Worm (Caenorhabditis elegans) whole organism, midembryonic: ENCODE results near the gene chca-1.

Source experiments
- flt-1 ChIP-seq: fragments of 200-800 bp; sonication (Bioruptor generic); IDR thresholded peaks from 2 replicates; pipeline ENCODE4 v1.3.6; 2022; ENCODE audit warnings: missing genetic modification characterization, missing compliant biosample characterization
- klf-2 ChIP-seq: fragments of 200-800 bp; sonication (Bioruptor generic); conservative IDR thresholded peaks from 2 replicates; pipeline ENCODE4 v1.3.6; 2022; ENCODE audit warnings: missing genetic modification reagents, missing genetic modification characterization, missing compliant biosample characterization
- tab-1 ChIP-seq: fragments of 200-800 bp; sonication (Bioruptor generic); IDR thresholded peaks from 2 replicates; pipeline ENCODE4 v1.3.6; 2022; ENCODE audit warnings: missing genetic modification characterization, missing compliant biosample characterization

DNA sequence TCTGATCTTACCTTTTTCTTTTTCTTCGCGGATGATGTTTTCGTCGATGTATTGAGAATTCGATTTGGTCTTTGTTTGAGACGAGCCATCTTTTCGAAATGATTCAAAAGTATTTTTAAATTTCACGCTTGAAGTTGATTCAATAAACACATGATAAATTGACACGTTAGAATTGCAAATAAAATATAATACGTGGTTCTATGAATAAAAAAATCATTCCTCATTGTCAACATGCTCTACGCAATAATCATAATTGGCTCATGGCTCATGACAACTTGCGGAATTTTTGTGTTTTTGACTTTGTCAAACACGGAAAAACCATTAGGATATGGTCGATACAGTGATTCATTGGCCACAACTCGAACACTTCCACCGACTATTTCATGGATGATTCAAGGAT is 32.2 kb downstream of the chca-1 start, which contains the start of the genes htas-1 and ZK1251.3:
- TF ChIP-seq flt-1 (GFP tag; lab: Robert Waterston, UW) (no peak), klf-2 (no peak), tab-1 (GFP tag; lab: Robert Waterston, UW) (no peak)
